Worm (Caenorhabditis elegans): ENCODE data around the gene Y97E10AR.6.
A peak's percentile ranks its signal among the peaks of the same experiment; 100 is the strongest.

- no peak for TF ChIP-seq nhr-10 (tag; optimal IDR thresholded peaks at IDR 0.05)
- TF ChIP-seq unc-62 (GFP tag; optimal IDR thresholded peaks at IDR 0.05) = no peak
- no peak for TF ChIP-seq crh-2 (tag; optimal IDR thresholded peaks at IDR 0.05)
- TF ChIP-seq elt-1 (tag; optimal IDR thresholded peaks at IDR 0.05) = no peak
- no peak for TF ChIP-seq lin-13 (GFP tag; optimal IDR thresholded peaks at IDR 0.05)
- no peak for TF ChIP-seq nhr-11 (tag; optimal IDR thresholded peaks at IDR 0.05)
- no peak for TF ChIP-seq lin-11 (tag; optimal IDR thresholded peaks at IDR 0.05)
- no peak for TF ChIP-seq unc-39 (tag; optimal IDR thresholded peaks at IDR 0.05)
- peak; percentile 62 for TF ChIP-seq fos-1 (tag; optimal IDR thresholded peaks at IDR 0.05)
- TF ChIP-seq dmd-4 (tag; optimal IDR thresholded peaks at IDR 0.05) = no peak
- no peak for TF ChIP-seq lin-39 (tag; optimal IDR thresholded peaks at IDR 0.05)
- no peak for TF ChIP-seq ztf-11 (tag; optimal IDR thresholded peaks at IDR 0.05)
- no peak for TF ChIP-seq nhr-77 (tag; optimal IDR thresholded peaks at IDR 0.05)
- no peak for TF ChIP-seq zag-1 (tag; optimal IDR thresholded peaks at IDR 0.05)
Measured at ce11 chrV:8018919-8019318, 5.2 kb upstream of the Y97E10AR.6 start.

All from whole organism, L2 larva.